Fruit fly (Drosophila melanogaster): ENCODE measurements around the gene Zw.

- TF ChIP-seq ovo (GFP tag; optimal IDR thresholded peaks at IDR 0.05) = no peak
- TF ChIP-seq kay (GFP tag; ENCODE audit: borderline replicate concordance) = no peak
- no peak for TF ChIP-seq CG12768 (GFP tag; optimal IDR thresholded peaks at IDR 0.05)
- TF ChIP-seq CG14711 (tag; optimal IDR thresholded peaks at IDR 0.05) = no peak
Measured at dm6 chrX:19688848-19689247, 21.8 kb downstream of the Zw start, which contains the start of gene CG14227.
